Worm (Caenorhabditis elegans) whole organism, late embryonic: ENCODE data around the gene T03F6.6.

Experiments used
- C38D4.7 ChIP-seq: fragments of 200-800 bp; sonication (Bioruptor generic); optimal IDR thresholded peaks from 2 replicates; lab custom pipeline; 2018; ENCODE audit warnings: mild to moderate bottlenecking, missing genetic modification characterization, moderate library complexity, missing compliant biosample characterization
- K09A11.1 ChIP-seq: sonication (generic microtip); optimal IDR thresholded peaks from 2 replicates; lab custom pipeline; 2017; ENCODE audit warnings: antibody characterized with exemption, mild to moderate bottlenecking, missing genetic modification characterization, missing compliant biosample characterization; ENCODE audit not compliant: insufficient read depth
- ahr-1 ChIP-seq: sonication (generic microtip); optimal IDR thresholded peaks from 2 replicates; lab custom pipeline; 2016; ENCODE audit warnings: missing genetic modification characterization, missing compliant biosample characterization
- ama-1 ChIP-seq: fragments of 150-350 bp; optimal IDR thresholded peaks from 2 replicates; lab custom pipeline; 2014
- ceh-14 ChIP-seq: sonication (generic microtip); optimal IDR thresholded peaks from 2 replicates; lab custom pipeline; 2016; ENCODE audit warnings: missing genotype, missing genetic modification characterization, missing compliant biosample characterization
- ceh-18 ChIP-seq: sonication (generic microtip); optimal IDR thresholded peaks from 2 replicates; lab custom pipeline; 2016; ENCODE audit warnings: missing genetic modification characterization, missing compliant biosample characterization
- ceh-19 ChIP-seq: fragments of 200-800 bp; sonication (Bioruptor generic); optimal IDR thresholded peaks from 2 replicates; lab custom pipeline; 2018; ENCODE audit warnings: mild to moderate bottlenecking, missing genetic modification characterization, missing compliant biosample characterization
- ceh-24 ChIP-seq: sonication (generic microtip); optimal IDR thresholded peaks from 2 replicates; lab custom pipeline; 2016; ENCODE audit warnings: mild to moderate bottlenecking, missing genetic modification characterization, missing compliant biosample characterization
- ceh-31 ChIP-seq: sonication (generic microtip); optimal IDR thresholded peaks from 2 replicates; lab custom pipeline; 2016; ENCODE audit warnings: missing genetic modification characterization, missing compliant biosample characterization
- ceh-45 ChIP-seq: fragments of 200-800 bp; sonication (Bioruptor generic); IDR thresholded peaks from 2 replicates; pipeline ENCODE4 v1.3.6; 2022; ENCODE audit warnings: missing genetic modification reagents, missing genetic modification characterization, missing compliant biosample characterization
- ceh-48 ChIP-seq: sonication (generic microtip); optimal IDR thresholded peaks from 2 replicates; lab custom pipeline; 2016; ENCODE audit warnings: missing genetic modification characterization, inconsistent platforms, missing compliant biosample characterization
- ceh-9 ChIP-seq: sonication (generic microtip); optimal IDR thresholded peaks from 2 replicates; lab custom pipeline; 2016; ENCODE audit warnings: mild to moderate bottlenecking, missing genetic modification characterization, inconsistent platforms, missing compliant biosample characterization
- che-1 ChIP-seq: sonication (generic microtip); optimal IDR thresholded peaks from 2 replicates; lab custom pipeline; 2016; ENCODE audit warnings: mild to moderate bottlenecking, missing genetic modification characterization, missing compliant biosample characterization
- elt-2 ChIP-seq: sonication (generic microtip); optimal IDR thresholded peaks from 2 replicates; lab custom pipeline; 2016; ENCODE audit warnings: missing genetic modification reagents, missing genetic modification characterization, missing compliant biosample characterization
- ets-4 ChIP-seq: sonication (generic microtip); optimal IDR thresholded peaks from 2 replicates; lab custom pipeline; 2016; ENCODE audit warnings: missing genetic modification characterization, missing compliant biosample characterization
- fax-1 ChIP-seq: sonication (generic microtip); optimal IDR thresholded peaks from 2 replicates; lab custom pipeline; 2016; ENCODE audit warnings: missing genotype, missing genetic modification characterization, missing compliant biosample characterization
- fkh-10 ChIP-seq: fragments of 150-350 bp; optimal IDR thresholded peaks from 2 replicates; lab custom pipeline; 2014; ENCODE audit warnings: missing biosample characterization, missing genetic modification reagents, missing genetic modification characterization
- fkh-6 ChIP-seq: sonication (generic microtip); optimal IDR thresholded peaks from 2 replicates; lab custom pipeline; 2016; ENCODE audit warnings: missing genetic modification characterization, missing compliant biosample characterization
- hlh-13 ChIP-seq: fragments of 200-800 bp; sonication (Bioruptor generic); optimal IDR thresholded peaks from 2 replicates; lab custom pipeline; 2018; ENCODE audit warnings: mild to moderate bottlenecking, missing genetic modification characterization, missing compliant biosample characterization
- hlh-6 ChIP-seq: sonication (generic microtip); optimal IDR thresholded peaks from 2 replicates; lab custom pipeline; 2016; ENCODE audit warnings: missing genotype, missing genetic modification characterization, missing compliant biosample characterization
- hlh-8 ChIP-seq: sonication (generic microtip); optimal IDR thresholded peaks from 2 replicates; lab custom pipeline; 2016; ENCODE audit warnings: missing genotype, missing genetic modification characterization, missing compliant biosample characterization
- lim-6 ChIP-seq: sonication (generic microtip); optimal IDR thresholded peaks from 2 replicates; lab custom pipeline; 2016; ENCODE audit warnings: missing genetic modification characterization, missing compliant biosample characterization
- lin-11 ChIP-seq: fragments of 200-800 bp; sonication (Bioruptor generic); optimal IDR thresholded peaks from 2 replicates; lab custom pipeline; 2018; ENCODE audit warnings: mild to moderate bottlenecking, missing genetic modification characterization, missing compliant biosample characterization
- madf-2 ChIP-seq: sonication (generic microtip); optimal IDR thresholded peaks from 2 replicates; lab custom pipeline; 2017; ENCODE audit warnings: missing genetic modification characterization, missing compliant biosample characterization
- nfya-1 ChIP-seq: sonication (generic microtip); optimal IDR thresholded peaks from 2 replicates; lab custom pipeline; 2017; ENCODE audit warnings: missing genetic modification characterization, mild to moderate bottlenecking, missing compliant biosample characterization, antibody characterized with exemption, moderate library complexity
- nhr-11 ChIP-seq: fragments of 150-350 bp; optimal IDR thresholded peaks from 2 replicates; lab custom pipeline; 2014; ENCODE audit warnings: missing biosample characterization, missing genetic modification characterization
- odd-2 ChIP-seq: sonication (generic microtip); optimal IDR thresholded peaks from 2 replicates; lab custom pipeline; 2017; ENCODE audit warnings: antibody characterized with exemption, mild to moderate bottlenecking, missing genetic modification characterization, missing compliant biosample characterization
- pag-3 ChIP-seq: sonication (generic microtip); optimal IDR thresholded peaks from 2 replicates; lab custom pipeline; 2016; ENCODE audit warnings: missing compliant biosample characterization, missing genetic modification characterization, borderline replicate concordance
- pat-9 ChIP-seq: fragments of 200-800 bp; sonication (Bioruptor generic); optimal IDR thresholded peaks from 2 replicates; lab custom pipeline; 2018; ENCODE audit warnings: mild to moderate bottlenecking, missing genetic modification characterization, moderate library complexity, missing compliant biosample characterization
- ref-2 ChIP-seq: sonication (generic microtip); optimal IDR thresholded peaks from 2 replicates; lab custom pipeline; 2016; ENCODE audit warnings: missing genetic modification characterization, missing compliant biosample characterization
- sdc-2 ChIP-seq: sonication (generic microtip); optimal IDR thresholded peaks from 2 replicates; lab custom pipeline; 2016; ENCODE audit warnings: missing genotype, missing genetic modification characterization, missing compliant biosample characterization
- tbx-7 ChIP-seq: sonication (generic microtip); optimal IDR thresholded peaks from 2 replicates; lab custom pipeline; 2016; ENCODE audit warnings: missing genotype, missing genetic modification characterization, missing compliant biosample characterization
- unc-42 ChIP-seq: sonication (generic microtip); optimal IDR thresholded peaks from 2 replicates; lab custom pipeline; 2016; ENCODE audit warnings: missing genotype, missing genetic modification characterization, missing compliant biosample characterization
- unc-55 ChIP-seq: sonication (generic microtip); optimal IDR thresholded peaks from 2 replicates; lab custom pipeline; 2017; ENCODE audit warnings: missing biosample characterization, missing genetic modification reagents, missing genetic modification characterization
- zip-5 ChIP-seq: sonication (generic microtip); optimal IDR thresholded peaks from 2 replicates; lab custom pipeline; 2016; ENCODE audit warnings: missing genetic modification characterization, missing compliant biosample characterization
- ztf-16 ChIP-seq: sonication (generic microtip); optimal IDR thresholded peaks from 2 replicates; lab custom pipeline; 2017; ENCODE audit warnings: missing genetic modification characterization, missing compliant biosample characterization

The T03F6.6 gene

ce11 chrIII:13385850-13386249, 5.8 kb upstream of the T03F6.6 start, which contains the start of gene T03F6.4:
Gene T03F6.4 (plus strand): TSS chrIII:13386150.
- TF ChIP-seq ceh-19 (GFP tag; lab: Kevin White, UChicago), result no peak
- TF ChIP-seq hlh-6, result no peak
- TF ChIP-seq, all 69 proteins: peak for 0

DNA sequence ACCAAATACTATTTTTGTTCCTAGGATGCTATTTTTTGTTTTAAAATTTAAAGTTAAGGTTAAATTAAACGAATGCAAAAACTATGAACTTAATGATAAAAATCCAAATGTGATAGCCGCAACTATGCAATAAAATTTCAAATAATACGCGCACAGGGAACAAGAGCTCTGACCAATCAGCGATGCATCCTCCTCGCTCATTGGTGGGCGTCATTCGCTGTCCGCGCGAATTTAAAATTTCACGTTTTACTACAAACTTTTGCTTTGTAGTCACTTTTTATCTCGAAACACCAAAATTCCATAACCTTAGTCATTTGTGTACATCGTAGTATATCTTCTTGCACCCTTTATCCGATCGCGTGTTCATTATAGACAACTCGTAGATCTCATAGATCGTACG, 3.1 kb upstream of the T03F6.6 start:
- TF ChIP-seq nfya-1 (peak; percentile 58), odd-2 (tag; lab: Kevin White, UChicago) (no peak), lin-11 (no peak)
- TF ChIP-seq, all 69 proteins: peak for 1

- TF ChIP-seq ceh-9 (tag; lab: Kevin White, UChicago) (no peak), ahr-1 (no peak), ceh-45 (no peak), unc-42 (tag; lab: Kevin White, UChicago) (peak; percentile 26), ceh-48 (tag; lab: Kevin White, UChicago) (no peak)
Measured at ce11 chrIII:13381684-13382083, 1.6 kb upstream of the T03F6.6 start.

ce11 chrIII:13380881-13381280, 785 bp upstream of the T03F6.6 start:
- no peak for TF ChIP-seq madf-2
- TF ChIP-seq C38D4.7 (GFP tag; lab: Kevin White, UChicago), result no peak
- TF ChIP-seq fkh-6 (tag; lab: Kevin White, UChicago), result no peak
- no peak for TF ChIP-seq nhr-11
- no peak for TF ChIP-seq K09A11.1 (tag; lab: Kevin White, UChicago)
- TF ChIP-seq ceh-18 (tag; lab: Kevin White, UChicago), result no peak
- TF ChIP-seq ama-1 (lab: Kevin White, UChicago), result no peak
- no peak for TF ChIP-seq unc-55 (GFP tag; lab: Kevin White, UChicago)
- TF ChIP-seq che-1, result no peak
- no peak for TF ChIP-seq ref-2
- TF ChIP-seq, all 69 proteins: peak for 0

- TF ChIP-seq hlh-8 (tag; lab: Kevin White, UChicago), result no peak
Measured at ce11 chrIII:13378242-13378641, 1.9 kb downstream of the T03F6.6 start, which contains the start of gene T03F6.10. Gene T03F6.10 (minus strand): TSS chrIII:13378342.

DNA sequence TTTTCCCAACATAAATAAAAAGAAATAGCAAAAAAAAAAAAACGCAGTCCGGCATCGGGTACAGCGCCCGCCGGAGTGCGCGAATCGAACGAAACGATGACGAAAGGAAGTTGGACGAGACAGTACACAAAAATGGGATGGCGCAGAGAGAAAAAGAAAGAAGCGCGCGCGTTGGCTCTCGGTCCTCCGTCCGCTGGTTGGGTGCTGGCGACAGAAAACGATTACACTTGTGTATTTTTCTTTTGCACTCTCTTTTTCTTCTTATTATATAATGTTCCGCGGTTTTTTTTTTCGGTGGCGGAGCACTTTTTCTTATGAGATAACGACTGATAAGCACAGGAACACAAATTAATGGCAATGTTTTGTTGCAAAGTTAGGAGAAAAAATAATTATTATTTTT, 2.8 kb downstream of the T03F6.6 start:
- TF ChIP-seq lim-6 (tag; lab: Kevin White, UChicago) (no peak), pag-3 (tag; lab: Kevin White, UChicago) (no peak), sdc-2 (tag; lab: Kevin White, UChicago) (no peak), elt-2 (tag; lab: Kevin White, UChicago) (peak; percentile 25), unc-42 (tag; lab: Kevin White, UChicago) (peak; percentile 9), pat-9 (tag; lab: Kevin White, UChicago) (no peak), ets-4 (tag; lab: Kevin White, UChicago) (no peak), fax-1 (tag; lab: Kevin White, UChicago) (no peak), K09A11.1 (tag; lab: Kevin White, UChicago) (no peak), ceh-31 (tag; lab: Kevin White, UChicago) (peak; percentile 15), nfya-1 (peak; percentile 83), zip-5 (tag; lab: Kevin White, UChicago) (no peak)

- no peak for TF ChIP-seq hlh-13 (GFP tag; lab: Kevin White, UChicago)
- no peak for TF ChIP-seq tbx-7 (tag; lab: Kevin White, UChicago)
- peak; percentile 12 for TF ChIP-seq ceh-31 (tag; lab: Kevin White, UChicago)
- TF ChIP-seq ceh-24 (tag; lab: Kevin White, UChicago), result no peak
- peak; percentile 83 for TF ChIP-seq unc-42 (tag; lab: Kevin White, UChicago)
- TF ChIP-seq ztf-16 (tag; lab: Kevin White, UChicago), result no peak
- no peak for TF ChIP-seq fkh-10 (GFP tag; lab: Kevin White, UChicago)
- TF ChIP-seq ceh-14 (tag; lab: Kevin White, UChicago), result no peak
- no peak for TF ChIP-seq sdc-2 (tag; lab: Kevin White, UChicago)
Measured at ce11 chrIII:13376304-13376760, 3.8 kb downstream of the T03F6.6 start, which contains the start of gene lis-1. Gene lis-1 (minus strand): TSS chrIII:13376710.
